Fruit fly (Drosophila melanogaster) ovary, adult (tissue): Measurements from ENCODE around the gene Scsalpha1.

Source experiments
- CG17801 ChIP-seq: fragments of 200-800 bp; optimal IDR thresholded peaks from 2 replicates; lab custom pipeline; 2019; ENCODE audit warnings: missing biosample characterization, mild to moderate bottlenecking, missing genetic modification characterization, moderate library complexity; ENCODE audit not compliant: partially characterized antibody

Scsalpha1 gene

dm6 chr3L:3806330-3806729 is 7.7 kb upstream of the Scsalpha1 start, which contains the start of the genes CG32264, ntc and IntS10:
CG32264 (minus strand) TSS chr3L:3806459.
ntc (minus strand) TSS chr3L:3806459.
IntS10 (plus strand) TSS chr3L:3806710.
- peak; percentile 63 for TF ChIP-seq CG17801 (GFP tag; lab: Kevin White, UChicago)

DNA sequence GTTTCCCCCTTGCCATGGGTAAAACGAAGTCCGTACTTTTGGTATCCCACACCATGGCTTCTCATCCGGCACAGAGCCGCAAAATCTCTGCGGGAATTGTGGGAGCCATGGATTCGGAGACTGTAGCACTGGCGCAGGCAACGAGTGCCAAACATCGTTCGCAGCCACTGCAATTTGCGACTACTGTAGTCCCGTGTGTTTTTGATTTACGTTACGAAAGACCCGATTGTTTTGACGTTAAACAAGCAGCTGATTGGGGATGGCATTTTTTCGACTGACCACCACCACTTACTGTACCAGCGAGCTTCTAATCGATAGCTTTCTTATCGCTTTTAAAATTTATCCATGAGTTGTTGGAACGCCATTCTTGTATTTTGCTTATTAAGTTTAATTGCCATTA is 4.1 kb upstream of the Scsalpha1 start, which contains the start of gene CG32262:
TSS of gene CG32262 (minus strand) at position 254 of the 400 bp plus-strand sequence.
- no peak for TF ChIP-seq CG17801 (GFP tag; lab: Kevin White, UChicago)

- TF ChIP-seq CG17801 (GFP tag; lab: Kevin White, UChicago), result no peak
These were observed 2.9 kb upstream of the Scsalpha1 start, which contains the start of the genes CG32263 and PIG-B for dm6 chr3L:3811089-3811488. CG32263 (minus strand) TSS chr3L:3811114. PIG-B (plus strand) TSS chr3L:3811263.

DNA sequence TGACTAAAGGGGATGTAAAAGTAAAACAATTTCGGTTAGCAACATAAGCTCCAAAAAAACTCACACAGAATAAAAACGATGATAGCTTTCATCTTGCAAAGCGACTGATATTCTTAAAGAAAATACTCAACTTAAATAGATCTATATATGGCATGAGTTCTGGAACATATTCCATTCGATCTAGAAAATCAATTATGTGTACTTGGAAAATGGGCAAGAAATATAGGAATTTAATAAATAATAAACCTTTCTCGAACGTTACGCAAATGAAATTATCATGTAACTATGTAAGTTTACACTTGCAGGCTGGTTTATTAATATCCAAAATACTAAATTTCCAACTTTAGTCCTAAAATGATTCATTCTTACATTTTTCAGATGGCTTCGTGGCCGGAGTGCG is 2.2 kb downstream of the Scsalpha1 start, which contains the start of gene Acp63F:
TSS of gene Acp63F (minus strand) at position 101 of the 400 bp plus-strand sequence.
- TF ChIP-seq CG17801 (GFP tag; lab: Kevin White, UChicago), result no peak

DNA sequence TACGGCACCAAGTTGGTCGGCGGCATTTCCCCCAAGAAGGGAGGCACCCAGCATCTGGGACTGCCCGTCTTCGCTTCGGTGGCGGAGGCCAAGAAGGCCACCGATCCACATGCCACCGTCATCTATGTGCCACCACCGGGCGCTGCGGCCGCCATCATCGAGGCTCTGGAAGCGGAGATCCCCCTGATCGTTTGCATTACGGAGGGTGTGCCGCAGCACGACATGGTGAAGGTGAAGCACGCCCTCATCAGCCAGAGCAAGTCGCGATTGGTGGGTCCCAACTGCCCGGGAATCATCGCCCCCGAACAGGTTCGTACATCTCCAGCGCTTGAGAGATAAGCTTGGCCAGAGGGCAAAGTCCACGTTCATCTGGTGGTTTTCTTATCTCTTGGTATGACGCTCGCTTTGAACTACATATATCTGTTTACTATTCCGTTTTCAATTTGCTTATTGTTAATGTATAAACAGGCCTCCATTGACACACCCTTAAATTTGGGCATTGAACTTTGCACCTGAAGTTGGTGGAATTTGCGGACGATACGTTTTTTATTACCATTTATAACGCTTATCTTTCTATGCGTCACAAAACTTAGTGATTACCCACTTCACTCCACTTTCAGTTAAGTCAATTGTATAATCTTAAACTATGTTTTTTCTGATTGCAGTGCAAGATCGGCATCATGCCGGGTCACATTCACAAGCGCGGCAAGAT is 2.9 kb downstream of the Scsalpha1 start:
- no peak for TF ChIP-seq CG17801 (GFP tag; lab: Kevin White, UChicago)

- peak; percentile 27 for TF ChIP-seq CG17801 (GFP tag; lab: Kevin White, UChicago)
These were observed 4.7 kb downstream of the Scsalpha1 start, which contains the start of gene enc for dm6 chr3L:3818566-3819325. enc (plus strand) TSS chr3L:3818679.

DNA sequence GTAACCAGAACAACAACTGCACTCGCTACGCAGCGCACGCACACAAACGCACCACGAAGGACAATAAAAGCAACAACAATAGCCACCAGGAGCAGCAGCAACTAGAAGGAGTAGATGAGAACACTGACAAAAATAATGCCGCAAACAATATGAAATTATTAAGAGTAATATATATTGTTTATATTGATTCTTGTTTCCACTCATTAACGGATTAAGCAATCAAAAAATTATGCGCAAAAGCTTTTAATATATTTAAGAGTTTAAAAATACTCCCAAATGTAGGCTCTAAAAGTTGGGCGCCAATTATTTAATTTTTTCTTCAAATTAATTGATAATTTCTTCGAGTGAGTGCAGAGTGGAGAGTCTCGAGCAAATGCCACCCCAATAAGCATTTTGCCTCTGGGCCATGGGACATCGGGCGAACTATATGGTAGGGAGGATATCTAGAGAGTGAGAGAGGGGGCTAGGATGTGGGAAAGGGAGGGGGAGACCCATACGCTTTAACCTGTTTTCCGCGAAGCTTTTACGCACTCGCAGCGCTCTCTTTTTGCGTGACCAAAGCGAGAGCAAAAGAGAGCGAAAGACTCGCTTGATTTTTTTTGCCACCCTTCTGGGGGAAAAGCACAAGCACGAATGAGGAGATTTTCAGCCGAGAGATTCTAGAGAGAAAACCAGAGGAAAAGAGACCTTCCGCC is 10.9 kb downstream of the Scsalpha1 start, which contains the start of gene Rdh:
TSS of gene Rdh (plus strand) at position 660 of the 695 bp plus-strand sequence.
- TF ChIP-seq CG17801 (GFP tag; lab: Kevin White, UChicago), result no peak

- no peak for TF ChIP-seq CG17801 (GFP tag; lab: Kevin White, UChicago)
These were observed 11.4 kb downstream of the Scsalpha1 start for dm6 chr3L:3825485-3825813.

dm6 chr3L:3825884-3826283 is 11.9 kb downstream of the Scsalpha1 start:
- TF ChIP-seq CG17801 (GFP tag; lab: Kevin White, UChicago), result no peak

DNA sequence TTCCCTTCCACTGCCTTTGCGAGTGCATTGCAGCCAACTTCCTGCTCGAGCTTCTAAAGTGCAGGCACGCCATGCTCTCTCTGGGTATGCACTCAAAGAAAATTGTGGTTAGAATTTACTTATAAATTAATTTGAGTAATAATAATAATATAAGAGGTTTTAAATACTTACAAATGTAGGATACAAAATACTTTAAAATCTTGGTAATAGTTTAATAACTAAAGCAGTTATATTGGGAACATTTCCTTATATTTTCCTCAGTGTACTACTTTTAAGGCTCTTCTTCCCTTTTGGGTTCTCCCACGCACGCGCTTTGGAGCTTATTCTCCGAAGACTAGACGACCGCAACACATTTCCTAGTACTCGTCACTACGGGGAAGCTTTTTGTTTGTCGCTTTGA is 12.5 kb downstream of the Scsalpha1 start:
- no peak for TF ChIP-seq CG17801 (GFP tag; lab: Kevin White, UChicago)

- no peak for TF ChIP-seq CG17801 (GFP tag; lab: Kevin White, UChicago)
These were observed 14.1 kb downstream of the Scsalpha1 start for dm6 chr3L:3828111-3828510.

dm6 chr3L:3842981-3843701 is 29.1 kb downstream of the Scsalpha1 start:
- TF ChIP-seq CG17801 (GFP tag; lab: Kevin White, UChicago), result no peak

dm6 chr3L:3845815-3846375 is 31.9 kb downstream of the Scsalpha1 start, which contains the start of gene Awh:
Awh (plus strand) TSS chr3L:3846206.
- TF ChIP-seq CG17801 (GFP tag; lab: Kevin White, UChicago), result no peak
